Worm (Caenorhabditis elegans) whole organism, L2 larva: ENCODE measurements around the gene ppm-2.
A peak's percentile ranks its signal among the peaks of the same experiment; 100 is the strongest.

ENCODE experiments used
- F13H6.1 ChIP-seq: sonication (generic microtip); optimal IDR thresholded peaks from 2 replicates; lab custom pipeline; 2016; ENCODE audit warnings: missing genetic modification characterization, missing compliant biosample characterization
- R02D3.7 ChIP-seq: fragments of 150-350 bp; optimal IDR thresholded peaks from 2 replicates; lab custom pipeline; 2014; ENCODE audit warnings: missing biosample characterization, missing genetic modification characterization
- Y55F3AM.14 ChIP-seq: fragments of 200-800 bp; sonication (Bioruptor generic); optimal IDR thresholded peaks from 2 replicates; lab custom pipeline; 2018; ENCODE audit warnings: mild to moderate bottlenecking, missing genetic modification characterization, missing compliant biosample characterization
- ZK546.5 ChIP-seq: sonication (generic microtip); optimal IDR thresholded peaks from 2 replicates; lab custom pipeline; 2017; ENCODE audit warnings: missing biosample characterization, missing genetic modification characterization
- alr-1 ChIP-seq: fragments of 150-350 bp; optimal IDR thresholded peaks from 2 replicates; lab custom pipeline; 2014; ENCODE audit warnings: missing biosample characterization, missing genetic modification characterization
- ama-1 ChIP-seq: fragments of 150-350 bp; optimal IDR thresholded peaks from 2 replicates; lab custom pipeline; 2018; ENCODE audit warnings: inconsistent platforms
- blmp-1 ChIP-seq: sonication (generic microtip); optimal IDR thresholded peaks from 2 replicates; lab custom pipeline; 2017; ENCODE audit warnings: missing genetic modification characterization, mild to moderate bottlenecking, missing compliant biosample characterization, antibody characterized with exemption, moderate library complexity; ENCODE audit not compliant: insufficient read depth
- ceh-82 ChIP-seq: fragments of 150-350 bp; optimal IDR thresholded peaks from 2 replicates; lab custom pipeline; 2014; ENCODE audit warnings: missing biosample characterization, missing genetic modification characterization
- crh-2 ChIP-seq: sonication (generic microtip); optimal IDR thresholded peaks from 2 replicates; lab custom pipeline; 2017; ENCODE audit warnings: missing biosample characterization, missing genetic modification characterization
- dmd-4 ChIP-seq: sonication (generic microtip); optimal IDR thresholded peaks from 2 replicates; lab custom pipeline; 2017; ENCODE audit warnings: missing biosample characterization, missing genetic modification characterization
- egl-27 ChIP-seq: sonication (generic microtip); optimal IDR thresholded peaks from 3 replicates; lab custom pipeline; 2017; ENCODE audit warnings: missing biosample characterization, missing genetic modification reagents, missing genetic modification characterization
- elt-3 ChIP-seq: sonication (generic microtip); optimal IDR thresholded peaks from 2 replicates; lab custom pipeline; 2017; ENCODE audit warnings: missing biosample characterization, missing genetic modification characterization
- fos-1 ChIP-seq: fragments of 150-350 bp; optimal IDR thresholded peaks from 2 replicates; lab custom pipeline; 2014; ENCODE audit warnings: missing biosample characterization, missing genetic modification characterization
- gmeb-1 ChIP-seq: fragments of 150-350 bp; optimal IDR thresholded peaks from 2 replicates; lab custom pipeline; 2014; ENCODE audit warnings: missing biosample characterization, missing genetic modification characterization
- lin-13 ChIP-seq: fragments of 150-350 bp; optimal IDR thresholded peaks from 2 replicates; lab custom pipeline; 2014; ENCODE audit warnings: missing biosample characterization, missing genetic modification reagents, missing genetic modification characterization
- lin-39 ChIP-seq: fragments of 150-350 bp; optimal IDR thresholded peaks from 2 replicates; lab custom pipeline; 2014; ENCODE audit warnings: missing biosample characterization, missing genetic modification reagents, missing genetic modification characterization
- lsy-2 ChIP-seq, 2 experiments: fragments of 150-350 bp in 1 of 2; sonication (generic microtip) in 1 of 2; optimal IDR thresholded peaks; 2 replicates each; lab custom pipeline; 2014 to 2017; ENCODE audit warnings: missing biosample characterization in 2 of 2, missing genetic modification characterization in 2 of 2
- mab-5 ChIP-seq: fragments of 150-350 bp; optimal IDR thresholded peaks from 2 replicates; lab custom pipeline; 2014; ENCODE audit warnings: missing biosample characterization, missing genetic modification characterization
- mbf-1 ChIP-seq: sonication (generic microtip); optimal IDR thresholded peaks from 2 replicates; lab custom pipeline; 2017; ENCODE audit warnings: missing biosample characterization, missing genetic modification characterization
- nhr-10 ChIP-seq: sonication (generic microtip); optimal IDR thresholded peaks from 2 replicates; lab custom pipeline; 2017; ENCODE audit warnings: missing biosample characterization, missing genetic modification characterization
- nhr-11 ChIP-seq: fragments of 150-350 bp; optimal IDR thresholded peaks from 2 replicates; lab custom pipeline; 2014; ENCODE audit warnings: missing biosample characterization, missing genetic modification characterization
- nhr-12 ChIP-seq: fragments of 150-350 bp; optimal IDR thresholded peaks from 2 replicates; lab custom pipeline; 2014; ENCODE audit warnings: missing biosample characterization, missing genetic modification characterization
- nhr-129 ChIP-seq: fragments of 150-350 bp; optimal IDR thresholded peaks from 2 replicates; lab custom pipeline; 2014; ENCODE audit warnings: missing biosample characterization, missing genetic modification characterization
- nhr-21 ChIP-seq: fragments of 150-350 bp; optimal IDR thresholded peaks from 2 replicates; lab custom pipeline; 2014; ENCODE audit warnings: missing biosample characterization, missing genetic modification characterization
- nhr-23 ChIP-seq: fragments of 150-350 bp; optimal IDR thresholded peaks from 2 replicates; lab custom pipeline; 2014; ENCODE audit warnings: missing biosample characterization, missing genetic modification reagents, missing genetic modification characterization
- nhr-237 ChIP-seq: fragments of 150-350 bp; optimal IDR thresholded peaks from 2 replicates; lab custom pipeline; 2014; ENCODE audit warnings: missing biosample characterization, missing genetic modification characterization
- nhr-6 ChIP-seq: fragments of 150-350 bp; optimal IDR thresholded peaks from 2 replicates; lab custom pipeline; 2014; ENCODE audit warnings: missing biosample characterization, missing genetic modification characterization
- nhr-77 ChIP-seq: fragments of 150-350 bp; optimal IDR thresholded peaks from 2 replicates; lab custom pipeline; 2014; ENCODE audit warnings: missing biosample characterization, missing genetic modification characterization
- peb-1 ChIP-seq: fragments of 150-350 bp; optimal IDR thresholded peaks from 2 replicates; lab custom pipeline; 2014; ENCODE audit warnings: missing biosample characterization, missing genetic modification characterization
- skn-1 ChIP-seq: sonication (generic microtip); optimal IDR thresholded peaks from 2 replicates; lab custom pipeline; 2017; ENCODE audit warnings: missing biosample characterization, missing genetic modification characterization
- snpc-4 ChIP-seq: fragments of 150-350 bp; optimal IDR thresholded peaks from 2 replicates; lab custom pipeline; 2014; ENCODE audit warnings: missing biosample characterization, missing genetic modification characterization
- unc-39 ChIP-seq: fragments of 150-350 bp; optimal IDR thresholded peaks from 2 replicates; lab custom pipeline; 2014; ENCODE audit warnings: missing biosample characterization, missing genetic modification characterization
- unc-55 ChIP-seq: fragments of 150-350 bp; sonication (generic microtip); optimal IDR thresholded peaks from 3 replicates; lab custom pipeline; 2014; ENCODE audit warnings: missing biosample characterization, missing genetic modification reagents, missing genetic modification characterization
- unc-62 ChIP-seq: fragments of 150-350 bp; optimal IDR thresholded peaks from 2 replicates; lab custom pipeline; 2014; ENCODE audit warnings: missing biosample characterization, missing genetic modification reagents, missing genetic modification characterization
- zag-1 ChIP-seq: fragments of 150-350 bp; optimal IDR thresholded peaks from 2 replicates; lab custom pipeline; 2014; ENCODE audit warnings: missing biosample characterization, missing genetic modification characterization
- ztf-1 ChIP-seq: fragments of 200-800 bp; sonication (Bioruptor generic); conservative IDR thresholded peaks from 2 replicates; pipeline ENCODE4 v1.3.6; 2022; ENCODE audit warnings: missing genetic modification characterization, missing compliant biosample characterization
- ztf-11 ChIP-seq: sonication (generic microtip); optimal IDR thresholded peaks from 2 replicates; lab custom pipeline; 2017; ENCODE audit warnings: missing biosample characterization, missing genetic modification characterization
- ztf-4 ChIP-seq: fragments of 150-350 bp; optimal IDR thresholded peaks from 2 replicates; lab custom pipeline; 2014; ENCODE audit warnings: missing biosample characterization, missing genetic modification characterization

Gene ppm-2

ce11 chrIII:4666753-4667400 lies 16.6 kb downstream of the ppm-2 start (continued):
- TF ChIP-seq ztf-1 (GFP tag; lab: Robert Waterston, UW), result no peak
- no peak for TF ChIP-seq unc-39 (tag; lab: Kevin White, UChicago)
- no peak for TF ChIP-seq elt-3
- peak; percentile 25 for TF ChIP-seq crh-2 (tag; lab: Kevin White, UChicago)
- no peak for TF ChIP-seq nhr-12 (tag; lab: Kevin White, UChicago)
- no peak for TF ChIP-seq unc-62 (GFP tag; lab: Kevin White, UChicago)
- TF ChIP-seq fos-1 (tag; lab: Kevin White, UChicago), result peak; percentile 7
- no peak for TF ChIP-seq egl-27 (tag; lab: Kevin White, UChicago)
- TF ChIP-seq ZK546.5 (tag; lab: Kevin White, UChicago), result no peak
- TF ChIP-seq lin-39 (tag; lab: Kevin White, UChicago), result no peak
- TF ChIP-seq unc-55 (GFP tag; lab: Kevin White, UChicago), result peak; percentile 67
- no peak for TF ChIP-seq mbf-1 (tag; lab: Kevin White, UChicago)
- TF ChIP-seq mab-5, result no peak
- TF ChIP-seq ama-1 (lab: Kevin White, UChicago), result no peak
- peak; percentile 47 for TF ChIP-seq nhr-21 (tag; lab: Kevin White, UChicago)
- TF ChIP-seq zag-1 (tag; lab: Kevin White, UChicago), result peak; percentile 46
- no peak for TF ChIP-seq gmeb-1 (tag; lab: Kevin White, UChicago)
- TF ChIP-seq nhr-237 (tag; lab: Kevin White, UChicago), result no peak
- TF ChIP-seq dmd-4, result no peak
- TF ChIP-seq F13H6.1 (tag; lab: Kevin White, UChicago), result peak; percentile 65
- TF ChIP-seq lin-13 (GFP tag; lab: Kevin White, UChicago), result peak; percentile 29
- no peak for TF ChIP-seq nhr-23 (tag; lab: Kevin White, UChicago)
- TF ChIP-seq Y55F3AM.14 (GFP tag; lab: Kevin White, UChicago), result no peak
- TF ChIP-seq R02D3.7 (tag; lab: Kevin White, UChicago), result no peak
- no peak for TF ChIP-seq skn-1 (tag; lab: Kevin White, UChicago)
- TF ChIP-seq, all 48 proteins: peak for 16

ce11 chrIII:4668073-4668472 lies 17.8 kb downstream of the ppm-2 start:
- TF ChIP-seq nhr-21 (tag; lab: Kevin White, UChicago), result no peak
- peak; percentile 5 for TF ChIP-seq nhr-129 (tag; lab: Kevin White, UChicago)
- TF ChIP-seq Y55F3AM.14 (GFP tag; lab: Kevin White, UChicago), result no peak
- TF ChIP-seq ztf-11 (tag; lab: Kevin White, UChicago), result no peak
- no peak for TF ChIP-seq skn-1 (tag; lab: Kevin White, UChicago)
- TF ChIP-seq gmeb-1 (tag; lab: Kevin White, UChicago), result peak; percentile 10
- TF ChIP-seq R02D3.7 (tag; lab: Kevin White, UChicago), result no peak
- TF ChIP-seq unc-39 (tag; lab: Kevin White, UChicago), result no peak
- TF ChIP-seq ama-1 (lab: Kevin White, UChicago), result no peak
- peak; percentile 58 for TF ChIP-seq fos-1 (tag; lab: Kevin White, UChicago)
- TF ChIP-seq blmp-1 (tag; lab: Kevin White, UChicago), result no peak
- no peak for TF ChIP-seq ceh-82 (tag; lab: Kevin White, UChicago)
- TF ChIP-seq snpc-4 (tag; lab: Kevin White, UChicago), result no peak
- TF ChIP-seq lsy-2 (tag; optimal IDR thresholded peaks at IDR 0.05; lab: Kevin White, UChicago), result no peak
- TF ChIP-seq lin-39 (tag; lab: Kevin White, UChicago), result no peak
- TF ChIP-seq nhr-12 (tag; lab: Kevin White, UChicago), result no peak
- TF ChIP-seq nhr-77 (tag; lab: Kevin White, UChicago), result no peak
- TF ChIP-seq nhr-10 (tag; lab: Kevin White, UChicago), result no peak
- no peak for TF ChIP-seq nhr-237 (tag; lab: Kevin White, UChicago)
- TF ChIP-seq nhr-23 (tag; lab: Kevin White, UChicago), result no peak
- no peak for TF ChIP-seq nhr-11 (tag; lab: Kevin White, UChicago)
- TF ChIP-seq unc-55 (GFP tag; lab: Kevin White, UChicago), result no peak
- TF ChIP-seq alr-1 (tag; lab: Kevin White, UChicago), result no peak
- no peak for TF ChIP-seq dmd-4

ce11 chrIII:4671491-4671890 lies 21.2 kb downstream of the ppm-2 start, which contains the start of gene T23F11.11:
Gene T23F11.11 (minus strand): TSS chrIII:4671591.
- TF ChIP-seq lin-39 (tag; lab: Kevin White, UChicago) (no peak), dmd-4 (no peak), R02D3.7 (tag; lab: Kevin White, UChicago) (no peak), egl-27 (tag; lab: Kevin White, UChicago) (no peak), ceh-82 (tag; lab: Kevin White, UChicago) (no peak), zag-1 (tag; lab: Kevin White, UChicago) (no peak), Y55F3AM.14 (GFP tag; lab: Kevin White, UChicago) (no peak), ztf-1 (GFP tag; lab: Robert Waterston, UW) (no peak), peb-1 (no peak), ztf-4 (tag; lab: Kevin White, UChicago) (no peak), nhr-21 (tag; lab: Kevin White, UChicago) (no peak), nhr-6 (tag; lab: Kevin White, UChicago) (no peak), unc-62 (GFP tag; lab: Kevin White, UChicago) (no peak), nhr-237 (tag; lab: Kevin White, UChicago) (no peak)
